Worm (Caenorhabditis elegans) whole organism, early embryonic: ENCODE measurements around the gene nmgp-1.

Source experiments
- B0310.2 ChIP-seq: sonication (generic microtip); optimal IDR thresholded peaks from 2 replicates; lab custom pipeline; 2016; ENCODE audit warnings: mild to moderate bottlenecking, missing genetic modification characterization, missing compliant biosample characterization
- F13C5.2 ChIP-seq: sonication (generic microtip); optimal IDR thresholded peaks from 2 replicates; lab custom pipeline; 2017; ENCODE audit warnings: mild to moderate bottlenecking, missing genetic modification characterization, inconsistent platforms, missing compliant biosample characterization
- aly-1 ChIP-seq: sonication (generic microtip); optimal IDR thresholded peaks from 2 replicates; lab custom pipeline; 2016; ENCODE audit warnings: missing genetic modification characterization, missing compliant biosample characterization
- ama-1 ChIP-seq: fragments of 150-350 bp; optimal IDR thresholded peaks from 2 replicates; lab custom pipeline; 2014
- ceh-13 ChIP-seq: fragments of 200-800 bp; sonication (Bioruptor generic); optimal IDR thresholded peaks from 2 replicates; lab custom pipeline; 2018; ENCODE audit warnings: mild to moderate bottlenecking, missing genetic modification characterization, missing compliant biosample characterization
- ceh-36 ChIP-seq: sonication (generic microtip); optimal IDR thresholded peaks from 2 replicates; lab custom pipeline; 2016; ENCODE audit warnings: missing genetic modification characterization, inconsistent platforms, missing compliant biosample characterization
- ets-7 ChIP-seq: sonication (generic microtip); optimal IDR thresholded peaks from 2 replicates; lab custom pipeline; 2016; ENCODE audit warnings: missing genotype, missing genetic modification characterization, missing compliant biosample characterization
- flt-1 ChIP-seq: fragments of 200-800 bp; sonication (Bioruptor generic); IDR thresholded peaks from 2 replicates; pipeline ENCODE4 v1.3.6; 2022; ENCODE audit warnings: missing genetic modification characterization, missing compliant biosample characterization
- hmbx-1 ChIP-seq: sonication (generic microtip); optimal IDR thresholded peaks from 2 replicates; lab custom pipeline; 2016; ENCODE audit warnings: mild to moderate bottlenecking, missing genetic modification characterization, missing compliant biosample characterization
- hmg-4 ChIP-seq: fragments of 200-800 bp; sonication (Bioruptor generic); optimal IDR thresholded peaks from 2 replicates; lab custom pipeline; 2018; ENCODE audit warnings: mild to moderate bottlenecking, missing genetic modification characterization, missing compliant biosample characterization
- hnd-1 ChIP-seq: sonication (generic microtip); optimal IDR thresholded peaks from 2 replicates; lab custom pipeline; 2016; ENCODE audit warnings: missing genetic modification characterization, missing compliant biosample characterization
- pes-1 ChIP-seq: fragments of 200-800 bp; sonication (Bioruptor generic); IDR thresholded peaks from 2 replicates; pipeline ENCODE4 v1.3.6; 2022; ENCODE audit warnings: missing genetic modification reagents, missing genetic modification characterization, missing compliant biosample characterization
- scrt-1 ChIP-seq: fragments of 200-800 bp; sonication (Bioruptor generic); IDR thresholded peaks from 2 replicates; pipeline ENCODE4 v1.3.6; 2022; ENCODE audit warnings: missing genetic modification characterization, missing compliant biosample characterization
- sea-1 ChIP-seq: fragments of 200-800 bp; sonication (Bioruptor generic); conservative IDR thresholded peaks from 2 replicates; pipeline ENCODE4 v1.3.6; 2022; ENCODE audit warnings: missing genetic modification characterization, missing compliant biosample characterization
- tbx-11 ChIP-seq: fragments of 200-800 bp; sonication (Bioruptor generic); IDR thresholded peaks from 2 replicates; pipeline ENCODE4 v1.3.6; 2022; ENCODE audit warnings: missing genetic modification characterization, missing compliant biosample characterization
- tbx-37 ChIP-seq: fragments of 200-800 bp; sonication (Bioruptor generic); conservative IDR thresholded peaks from 2 replicates; pipeline ENCODE4 v1.3.6; 2022; ENCODE audit warnings: missing genetic modification reagents, missing genetic modification characterization, missing compliant biosample characterization
- tra-4 ChIP-seq: sonication (generic microtip); optimal IDR thresholded peaks from 2 replicates; lab custom pipeline; 2017; ENCODE audit warnings: missing genetic modification characterization, missing compliant biosample characterization

Gene nmgp-1

ce11 chrII:6260684-6261083 lies at the start of gene nmgp-1:
Gene nmgp-1 (plus strand): TSS chrII:6260857.
- TF ChIP-seq ama-1 (lab: Kevin White, UChicago) (no peak), hmg-4 (GFP tag; lab: Kevin White, UChicago) (no peak), ets-7 (tag; lab: Kevin White, UChicago) (no peak), aly-1 (tag; lab: Kevin White, UChicago) (no peak), tbx-11 (GFP tag; lab: Robert Waterston, UW) (no peak)

- TF ChIP-seq tbx-37 (GFP tag; lab: Robert Waterston, UW) (no peak), pes-1 (GFP tag; lab: Robert Waterston, UW) (no peak), flt-1 (GFP tag; lab: Robert Waterston, UW) (no peak), tbx-11 (GFP tag; lab: Robert Waterston, UW) (no peak), hmg-4 (GFP tag; lab: Kevin White, UChicago) (no peak), scrt-1 (GFP tag; lab: Robert Waterston, UW) (no peak), tra-4 (tag; lab: Kevin White, UChicago) (no peak), hnd-1 (tag; lab: Kevin White, UChicago) (no peak), ceh-13 (no peak), hmbx-1 (no peak), ama-1 (lab: Kevin White, UChicago) (no peak), sea-1 (GFP tag; lab: Robert Waterston, UW) (no peak), ets-7 (tag; lab: Kevin White, UChicago) (no peak), F13C5.2 (tag; lab: Kevin White, UChicago) (no peak), B0310.2 (tag; lab: Kevin White, UChicago) (no peak), aly-1 (tag; lab: Kevin White, UChicago) (no peak)
Observed at ce11 chrII:6219346-6219745, 41.3 kb upstream of the nmgp-1 start, which contains the start of gene mks-2. Gene mks-2 (minus strand): TSS chrII:6219446.

- TF ChIP-seq tra-4 (tag; lab: Kevin White, UChicago) (no peak), flt-1 (GFP tag; lab: Robert Waterston, UW) (no peak), ets-7 (tag; lab: Kevin White, UChicago) (no peak), sea-1 (GFP tag; lab: Robert Waterston, UW) (no peak), hmbx-1 (no peak), tbx-37 (GFP tag; lab: Robert Waterston, UW) (no peak), tbx-11 (GFP tag; lab: Robert Waterston, UW) (no peak), scrt-1 (GFP tag; lab: Robert Waterston, UW) (no peak), ceh-36 (no peak)
Observed at ce11 chrII:6221470-6221869, 39.2 kb upstream of the nmgp-1 start.

- TF ChIP-seq tbx-37 (GFP tag; lab: Robert Waterston, UW) (no peak), ets-7 (tag; lab: Kevin White, UChicago) (no peak), aly-1 (tag; lab: Kevin White, UChicago) (no peak), hmg-4 (GFP tag; lab: Kevin White, UChicago) (no peak), F13C5.2 (tag; lab: Kevin White, UChicago) (no peak), flt-1 (GFP tag; lab: Robert Waterston, UW) (no peak), hmbx-1 (no peak), tbx-11 (GFP tag; lab: Robert Waterston, UW) (no peak)
Observed at ce11 chrII:6222558-6222957, 38.1 kb upstream of the nmgp-1 start, which contains the start of gene C30B5.6. Gene C30B5.6 (minus strand): TSS chrII:6222658.

ce11 chrII:6223755-6224154 lies 36.9 kb upstream of the nmgp-1 start:
- TF ChIP-seq ets-7 (tag; lab: Kevin White, UChicago) (no peak), aly-1 (tag; lab: Kevin White, UChicago) (no peak), tbx-37 (GFP tag; lab: Robert Waterston, UW) (no peak), B0310.2 (tag; lab: Kevin White, UChicago) (no peak), sea-1 (GFP tag; lab: Robert Waterston, UW) (no peak)

ce11 chrII:6226995-6227394 lies 33.7 kb upstream of the nmgp-1 start, which contains the start of gene srsy-2:
Gene srsy-2 (minus strand): TSS chrII:6227095.
- TF ChIP-seq F13C5.2 (tag; lab: Kevin White, UChicago), result no peak
- no peak for TF ChIP-seq B0310.2 (tag; lab: Kevin White, UChicago)
- TF ChIP-seq flt-1 (GFP tag; lab: Robert Waterston, UW), result no peak
- TF ChIP-seq pes-1 (GFP tag; lab: Robert Waterston, UW), result no peak
- no peak for TF ChIP-seq tra-4 (tag; lab: Kevin White, UChicago)

ce11 chrII:6230116-6230515 lies 30.5 kb upstream of the nmgp-1 start:
- TF ChIP-seq sea-1 (GFP tag; lab: Robert Waterston, UW) (no peak), hnd-1 (tag; lab: Kevin White, UChicago) (no peak), tbx-11 (GFP tag; lab: Robert Waterston, UW) (no peak)

ce11 chrII:6235432-6236092 lies 25.1 kb upstream of the nmgp-1 start, which contains the start of gene T24H7.9:
Gene T24H7.9 (minus strand): TSS chrII:6235505.
- TF ChIP-seq tra-4 (tag; lab: Kevin White, UChicago) (no peak), F13C5.2 (tag; lab: Kevin White, UChicago) (no peak), pes-1 (GFP tag; lab: Robert Waterston, UW) (no peak), scrt-1 (GFP tag; lab: Robert Waterston, UW) (no peak), sea-1 (GFP tag; lab: Robert Waterston, UW) (no peak), flt-1 (GFP tag; lab: Robert Waterston, UW) (no peak), B0310.2 (tag; lab: Kevin White, UChicago) (no peak), ama-1 (lab: Kevin White, UChicago) (no peak)
